Fruit fly (Drosophila melanogaster) whole organism, pupa: ENCODE results near the gene OdsH.

Source experiments
- CG10348 ChIP-seq: fragments of 200-800 bp; sonication (Bioruptor generic); IDR thresholded peaks from 2 replicates; pipeline ENCODE4 v1.3.6; 2022; ENCODE audit warnings: missing biosample characterization, missing genetic modification characterization
- CG12605 ChIP-seq: fragments of 200-800 bp; sonication (Bioruptor generic); IDR thresholded peaks from 2 replicates; pipeline ENCODE4 v1.3.6; 2022; ENCODE audit warnings: missing biosample characterization, missing genetic modification characterization
- CG13204 ChIP-seq: fragments of 200-800 bp; sonication (Bioruptor generic); optimal IDR thresholded peaks from 2 replicates; lab custom pipeline; 2018; ENCODE audit warnings: missing biosample characterization, mild to moderate bottlenecking, missing genetic modification characterization, moderate library complexity
- CG14655 ChIP-seq: fragments of 200-800 bp; sonication (Bioruptor generic); optimal IDR thresholded peaks from 3 replicates; lab custom pipeline; 2017; ENCODE audit warnings: mild to moderate bottlenecking, missing biosample characterization, missing genetic modification reagents, missing genetic modification characterization
- CG15710 ChIP-seq: fragments of 200-800 bp; sonication (Bioruptor generic); optimal IDR thresholded peaks from 2 replicates; lab custom pipeline; 2018; ENCODE audit warnings: missing biosample characterization, mild to moderate bottlenecking, missing genetic modification characterization, moderate library complexity
- CG17806 ChIP-seq: fragments of 200-800 bp; sonication (Bioruptor generic); optimal IDR thresholded peaks from 2 replicates; lab custom pipeline; 2018; ENCODE audit warnings: missing biosample characterization, mild to moderate bottlenecking, missing genetic modification characterization, moderate library complexity
- CG32121 ChIP-seq: fragments of 200-800 bp; sonication (Bioruptor generic); IDR thresholded peaks from 2 replicates; pipeline ENCODE4 v1.3.6; 2022; ENCODE audit warnings: missing biosample characterization, missing genetic modification characterization
- CG34367 ChIP-seq: fragments of 200-800 bp; sonication (Bioruptor generic); optimal IDR thresholded peaks from 2 replicates; lab custom pipeline; 2018; ENCODE audit warnings: missing biosample characterization, mild to moderate bottlenecking, missing genetic modification characterization
- CG4496 ChIP-seq: fragments of 200-800 bp; sonication (Bioruptor generic); IDR thresholded peaks from 3 replicates; pipeline ENCODE4 v1.3.6; 2022; ENCODE audit warnings: missing biosample characterization, missing genetic modification characterization
- CG8159 ChIP-seq: fragments of 200-800 bp; sonication (Bioruptor generic); optimal IDR thresholded peaks from 3 replicates; lab custom pipeline; 2018; ENCODE audit warnings: missing biosample characterization, mild to moderate bottlenecking, missing genetic modification characterization, moderate library complexity
- CG8301 ChIP-seq: fragments of 200-800 bp; sonication (Bioruptor generic); optimal IDR thresholded peaks from 2 replicates; lab custom pipeline; 2018; ENCODE audit warnings: missing biosample characterization, mild to moderate bottlenecking, missing genetic modification characterization
- CG9948 ChIP-seq: fragments of 200-800 bp; sonication (Bioruptor generic); optimal IDR thresholded peaks from 2 replicates; lab custom pipeline; 2018; ENCODE audit warnings: missing biosample characterization, mild to moderate bottlenecking, missing genetic modification characterization, moderate library complexity
- D1 ChIP-seq: fragments of 200-800 bp; sonication (Bioruptor generic); optimal IDR thresholded peaks from 2 replicates; lab custom pipeline; 2018; ENCODE audit warnings: missing biosample characterization, mild to moderate bottlenecking, missing genetic modification characterization, moderate library complexity
- EcR ChIP-seq: fragments of 200-800 bp; sonication (Bioruptor generic); optimal IDR thresholded peaks from 3 replicates; lab custom pipeline; 2019; ENCODE audit warnings: missing biosample characterization, missing genetic modification characterization, mild to moderate bottlenecking, moderate library complexity, missing genetic modification reagents
- Ets98B ChIP-seq: fragments of 200-800 bp; sonication (Bioruptor generic); IDR thresholded peaks from 2 replicates; pipeline ENCODE4 v1.3.6; 2022; ENCODE audit warnings: missing biosample characterization, missing genetic modification characterization
- Pif1A ChIP-seq: fragments of 200-800 bp; sonication (Bioruptor generic); optimal IDR thresholded peaks from 3 replicates; lab custom pipeline; 2016; ENCODE audit warnings: missing biosample characterization, missing genetic modification characterization
- Pif1B ChIP-seq: fragments of 200-800 bp; sonication (Bioruptor generic); optimal IDR thresholded peaks from 3 replicates; lab custom pipeline; 2016; ENCODE audit warnings: missing biosample characterization, missing genetic modification characterization
- Snoo ChIP-seq: fragments of 200-800 bp; sonication (Bioruptor generic); optimal IDR thresholded peaks from 3 replicates; lab custom pipeline; 2017; ENCODE audit warnings: missing biosample characterization, mild to moderate bottlenecking, missing genetic modification characterization, inconsistent platforms
- fd96Ca ChIP-seq: fragments of 200-800 bp; sonication (Bioruptor generic); IDR thresholded peaks from 3 replicates; pipeline ENCODE4 v1.3.6; 2022; ENCODE audit warnings: missing biosample characterization, missing genetic modification characterization
- gl ChIP-seq: fragments of 200-800 bp; sonication (Bioruptor generic); optimal IDR thresholded peaks from 2 replicates; lab custom pipeline; 2018; ENCODE audit warnings: missing biosample characterization, mild to moderate bottlenecking, missing genetic modification characterization
- rn ChIP-seq: fragments of 200-800 bp; sonication (Bioruptor generic); IDR thresholded peaks from 2 replicates; pipeline ENCODE4 v1.3.6; 2022; ENCODE audit warnings: missing biosample characterization, missing genetic modification characterization

OdsH gene

DNA sequence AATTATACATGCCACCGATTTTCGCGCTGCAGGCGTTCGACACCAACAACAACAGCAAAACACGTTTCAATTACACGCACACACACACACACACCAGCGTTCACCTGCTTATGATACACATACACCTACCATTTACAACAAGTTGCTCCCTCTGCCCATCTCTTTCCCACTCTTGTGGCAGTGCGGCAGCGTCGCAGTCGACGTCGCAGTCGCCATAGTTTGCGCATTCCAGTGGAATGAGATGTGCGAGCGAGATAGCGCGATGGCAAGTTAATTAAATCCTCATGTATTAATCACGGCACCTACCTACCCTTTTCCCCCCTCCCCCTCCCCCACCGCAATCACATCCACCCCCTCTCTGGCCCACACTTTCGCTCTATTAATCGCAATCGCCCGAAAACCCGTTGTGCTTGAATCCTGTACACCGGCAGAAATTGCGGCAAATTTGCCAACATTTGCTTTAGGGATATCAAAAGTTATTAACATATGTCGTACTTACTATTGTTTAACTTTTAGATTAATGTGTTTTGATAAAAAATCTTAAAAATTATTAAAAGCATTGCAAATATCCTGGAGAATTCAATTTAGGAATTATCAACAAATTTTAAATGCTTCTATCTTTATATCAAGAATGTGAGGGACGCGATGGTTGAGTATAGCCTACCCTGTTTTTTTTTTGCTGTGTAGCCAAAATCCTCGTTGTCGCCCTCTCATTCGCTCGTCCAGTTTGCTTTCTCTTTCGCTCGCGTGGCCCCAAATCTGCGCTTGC lies 11.7 kb downstream of the OdsH start:
- TF ChIP-seq D1 (tag; lab: Kevin White, UChicago) (peak; percentile 54), CG4496 (GFP tag; lab: Robert Waterston, UW) (0 out of 3 replicates have a peak, but pooled peaks have one; percentile 13), Ets98B (no peak), CG8301 (tag; lab: Kevin White, UChicago) (peak; percentile 70), Pif1A (GFP tag; lab: Kevin White, UChicago) (peak; percentile 67), CG34367 (tag; lab: Kevin White, UChicago) (peak; percentile 64), Snoo (tag; lab: Kevin White, UChicago) (peak; percentile 75), Pif1B (GFP tag; lab: Kevin White, UChicago) (peak; percentile 53), gl (no peak), rn (GFP tag; lab: Robert Waterston, UW) (0 out of 2 replicates have a peak, but pooled peaks have one; percentile 12), CG17806 (tag; lab: Kevin White, UChicago) (peak; percentile 66), CG9948 (tag; lab: Kevin White, UChicago) (peak; percentile 79), CG32121 (GFP tag; lab: Robert Waterston, UW) (no peak), CG14655 (GFP tag; lab: Kevin White, UChicago) (peak; percentile 78), CG8159 (tag; lab: Kevin White, UChicago) (peak; percentile 85), CG15710 (peak; percentile 80)
- TF ChIP-seq, all 21 proteins: peak for 13

dm6 chrX:17804048-17804447 lies 13.2 kb downstream of the OdsH start:
- no peak for TF ChIP-seq Snoo (tag; lab: Kevin White, UChicago)
- TF ChIP-seq fd96Ca (GFP tag; lab: Robert Waterston, UW), result no peak
- no peak for TF ChIP-seq CG4496 (GFP tag; lab: Robert Waterston, UW)
- no peak for TF ChIP-seq CG34367 (tag; lab: Kevin White, UChicago)
- TF ChIP-seq D1 (tag; lab: Kevin White, UChicago), result no peak

DNA sequence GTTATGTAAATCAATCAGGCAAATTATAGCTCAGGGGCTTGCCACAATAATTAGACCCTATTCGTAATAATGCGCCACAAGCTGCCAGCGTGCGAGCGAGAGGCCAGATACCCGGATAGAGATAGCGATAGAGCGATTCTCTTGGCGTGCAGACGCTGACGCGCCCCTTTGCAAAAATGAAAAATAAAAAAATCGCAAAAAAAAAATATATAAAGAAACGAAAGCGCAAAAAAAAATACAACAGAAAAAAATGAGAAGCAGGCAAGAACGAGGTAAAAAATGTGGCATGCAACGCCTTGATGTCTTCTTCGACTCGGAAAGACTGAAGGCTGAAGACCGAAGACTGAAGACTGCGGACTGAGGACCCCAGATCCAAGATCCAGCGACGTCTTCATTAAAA lies 15.5 kb downstream of the OdsH start:
- TF ChIP-seq CG8301 (tag; lab: Kevin White, UChicago) (no peak), Pif1A (GFP tag; lab: Kevin White, UChicago) (peak; percentile 39), CG12605 (GFP tag; lab: Robert Waterston, UW) (peak; percentile 68), CG13204 (peak; percentile 60), CG34367 (tag; lab: Kevin White, UChicago) (peak; percentile 40), CG8159 (tag; lab: Kevin White, UChicago) (peak; percentile 41), CG17806 (tag; lab: Kevin White, UChicago) (peak; percentile 30), CG4496 (GFP tag; lab: Robert Waterston, UW) (0 out of 3 replicates have a peak, but pooled peaks have one; percentile 16), gl (peak; percentile 41), Pif1B (GFP tag; lab: Kevin White, UChicago) (peak; percentile 34), CG14655 (GFP tag; lab: Kevin White, UChicago) (no peak), CG15710 (peak; percentile 48), fd96Ca (GFP tag; lab: Robert Waterston, UW) (no peak), CG9948 (tag; lab: Kevin White, UChicago) (peak; percentile 23)

- peak; percentile 59 for TF ChIP-seq CG17806 (tag; lab: Kevin White, UChicago)
- TF ChIP-seq Pif1A (GFP tag; lab: Kevin White, UChicago), result no peak
- peak; percentile 53 for TF ChIP-seq CG34367 (tag; lab: Kevin White, UChicago)
- TF ChIP-seq CG8159 (tag; lab: Kevin White, UChicago), result peak; percentile 76
- peak; percentile 70 for TF ChIP-seq CG14655 (GFP tag; lab: Kevin White, UChicago)
- peak; percentile 37 for TF ChIP-seq Pif1B (GFP tag; lab: Kevin White, UChicago)
- peak; percentile 49 for TF ChIP-seq CG8301 (tag; lab: Kevin White, UChicago)
- TF ChIP-seq CG9948 (tag; lab: Kevin White, UChicago), result peak; percentile 70
- peak; percentile 29 for TF ChIP-seq Snoo (tag; lab: Kevin White, UChicago)
- TF ChIP-seq CG15710, result peak; percentile 69
- no peak for TF ChIP-seq CG4496 (GFP tag; lab: Robert Waterston, UW)
- no peak for TF ChIP-seq CG13204
- peak; percentile 23 for TF ChIP-seq D1 (tag; lab: Kevin White, UChicago)
Measured at dm6 chrX:17806973-17807372, 16.2 kb downstream of the OdsH start.

dm6 chrX:17812193-17812592 lies 21.4 kb downstream of the OdsH start:
- TF ChIP-seq CG15710, result no peak
- TF ChIP-seq Snoo (tag; lab: Kevin White, UChicago), result no peak
- no peak for TF ChIP-seq Pif1A (GFP tag; lab: Kevin White, UChicago)
- no peak for TF ChIP-seq CG8301 (tag; lab: Kevin White, UChicago)
- TF ChIP-seq D1 (tag; lab: Kevin White, UChicago), result no peak
- no peak for TF ChIP-seq CG9948 (tag; lab: Kevin White, UChicago)
- TF ChIP-seq CG14655 (GFP tag; lab: Kevin White, UChicago), result no peak
- no peak for TF ChIP-seq CG32121 (GFP tag; lab: Robert Waterston, UW)
- no peak for TF ChIP-seq Pif1B (GFP tag; lab: Kevin White, UChicago)
- TF ChIP-seq rn (GFP tag; lab: Robert Waterston, UW), result no peak
- no peak for TF ChIP-seq Ets98B
- TF ChIP-seq CG10348 (GFP tag; lab: Robert Waterston, UW), result no peak
- TF ChIP-seq CG34367 (tag; lab: Kevin White, UChicago), result no peak
- TF ChIP-seq CG8159 (tag; lab: Kevin White, UChicago), result no peak
- no peak for TF ChIP-seq EcR (GFP tag; lab: Kevin White, UChicago)
- no peak for TF ChIP-seq CG13204
- no peak for TF ChIP-seq gl
